Fruit fly (Drosophila melanogaster) whole organism, pupa: ENCODE data around the gene TyrR.
A peak's percentile ranks its signal among the peaks of the same experiment; 100 is the strongest.
"Not testable (repeated sequence)": the region's sequence is repeated elsewhere in the genome, so short reads cannot be mapped to it uniquely, and the experiment has no call there.

Experiments used
- CG10348 ChIP-seq: fragments of 200-800 bp; sonication (Bioruptor generic); IDR thresholded peaks from 2 replicates; pipeline ENCODE4 v1.3.6; 2022; ENCODE audit warnings: missing biosample characterization, missing genetic modification characterization
- CG12605 ChIP-seq: fragments of 200-800 bp; sonication (Bioruptor generic); IDR thresholded peaks from 2 replicates; pipeline ENCODE4 v1.3.6; 2022; ENCODE audit warnings: missing biosample characterization, missing genetic modification characterization
- CG13204 ChIP-seq: fragments of 200-800 bp; sonication (Bioruptor generic); optimal IDR thresholded peaks from 2 replicates; lab custom pipeline; 2018; ENCODE audit warnings: missing biosample characterization, mild to moderate bottlenecking, missing genetic modification characterization, moderate library complexity
- CG14655 ChIP-seq: fragments of 200-800 bp; sonication (Bioruptor generic); optimal IDR thresholded peaks from 3 replicates; lab custom pipeline; 2017; ENCODE audit warnings: mild to moderate bottlenecking, missing biosample characterization, missing genetic modification reagents, missing genetic modification characterization
- CG15710 ChIP-seq: fragments of 200-800 bp; sonication (Bioruptor generic); optimal IDR thresholded peaks from 2 replicates; lab custom pipeline; 2018; ENCODE audit warnings: missing biosample characterization, mild to moderate bottlenecking, missing genetic modification characterization, moderate library complexity
- CG17806 ChIP-seq: fragments of 200-800 bp; sonication (Bioruptor generic); optimal IDR thresholded peaks from 2 replicates; lab custom pipeline; 2018; ENCODE audit warnings: missing biosample characterization, mild to moderate bottlenecking, missing genetic modification characterization, moderate library complexity
- CG32121 ChIP-seq: fragments of 200-800 bp; sonication (Bioruptor generic); IDR thresholded peaks from 2 replicates; pipeline ENCODE4 v1.3.6; 2022; ENCODE audit warnings: missing biosample characterization, missing genetic modification characterization
- CG34367 ChIP-seq: fragments of 200-800 bp; sonication (Bioruptor generic); optimal IDR thresholded peaks from 2 replicates; lab custom pipeline; 2018; ENCODE audit warnings: missing biosample characterization, mild to moderate bottlenecking, missing genetic modification characterization
- CG4496 ChIP-seq: fragments of 200-800 bp; sonication (Bioruptor generic); IDR thresholded peaks from 3 replicates; pipeline ENCODE4 v1.3.6; 2022; ENCODE audit warnings: missing biosample characterization, missing genetic modification characterization
- CG8159 ChIP-seq: fragments of 200-800 bp; sonication (Bioruptor generic); optimal IDR thresholded peaks from 3 replicates; lab custom pipeline; 2018; ENCODE audit warnings: missing biosample characterization, mild to moderate bottlenecking, missing genetic modification characterization, moderate library complexity
- CG8301 ChIP-seq: fragments of 200-800 bp; sonication (Bioruptor generic); optimal IDR thresholded peaks from 2 replicates; lab custom pipeline; 2018; ENCODE audit warnings: missing biosample characterization, mild to moderate bottlenecking, missing genetic modification characterization
- CG9948 ChIP-seq: fragments of 200-800 bp; sonication (Bioruptor generic); optimal IDR thresholded peaks from 2 replicates; lab custom pipeline; 2018; ENCODE audit warnings: missing biosample characterization, mild to moderate bottlenecking, missing genetic modification characterization, moderate library complexity
- D1 ChIP-seq: fragments of 200-800 bp; sonication (Bioruptor generic); optimal IDR thresholded peaks from 2 replicates; lab custom pipeline; 2018; ENCODE audit warnings: missing biosample characterization, mild to moderate bottlenecking, missing genetic modification characterization, moderate library complexity
- EcR ChIP-seq: fragments of 200-800 bp; sonication (Bioruptor generic); optimal IDR thresholded peaks from 3 replicates; lab custom pipeline; 2019; ENCODE audit warnings: missing biosample characterization, missing genetic modification characterization, mild to moderate bottlenecking, moderate library complexity, missing genetic modification reagents
- Ets98B ChIP-seq: fragments of 200-800 bp; sonication (Bioruptor generic); IDR thresholded peaks from 2 replicates; pipeline ENCODE4 v1.3.6; 2022; ENCODE audit warnings: missing biosample characterization, missing genetic modification characterization
- Pif1A ChIP-seq: fragments of 200-800 bp; sonication (Bioruptor generic); optimal IDR thresholded peaks from 3 replicates; lab custom pipeline; 2016; ENCODE audit warnings: missing biosample characterization, missing genetic modification characterization
- Pif1B ChIP-seq: fragments of 200-800 bp; sonication (Bioruptor generic); optimal IDR thresholded peaks from 3 replicates; lab custom pipeline; 2016; ENCODE audit warnings: missing biosample characterization, missing genetic modification characterization
- Snoo ChIP-seq: fragments of 200-800 bp; sonication (Bioruptor generic); optimal IDR thresholded peaks from 3 replicates; lab custom pipeline; 2017; ENCODE audit warnings: missing biosample characterization, mild to moderate bottlenecking, missing genetic modification characterization, inconsistent platforms
- fd96Ca ChIP-seq: fragments of 200-800 bp; sonication (Bioruptor generic); IDR thresholded peaks from 3 replicates; pipeline ENCODE4 v1.3.6; 2022; ENCODE audit warnings: missing biosample characterization, missing genetic modification characterization
- gl ChIP-seq: fragments of 200-800 bp; sonication (Bioruptor generic); optimal IDR thresholded peaks from 2 replicates; lab custom pipeline; 2018; ENCODE audit warnings: missing biosample characterization, mild to moderate bottlenecking, missing genetic modification characterization
- rn ChIP-seq: fragments of 200-800 bp; sonication (Bioruptor generic); IDR thresholded peaks from 2 replicates; pipeline ENCODE4 v1.3.6; 2022; ENCODE audit warnings: missing biosample characterization, missing genetic modification characterization

The TyrR gene

dm6 chr3R:17763088-17763487 is at the start of gene TyrR:
Gene TyrR, minus strand, starts transcription at chr3R:17763188.
- TF ChIP-seq fd96Ca; Pif1A (GFP tag; lab: Kevin White, UChicago); CG8159 (tag; lab: Kevin White, UChicago): not testable (repeated sequence)

dm6 chr3R:17812477-17812876 is 49.5 kb upstream of the TyrR start:
- TF ChIP-seq rn (GFP tag; lab: Robert Waterston, UW) = no peak
- no peak for TF ChIP-seq EcR (GFP tag; lab: Kevin White, UChicago)
- no peak for TF ChIP-seq D1 (tag; lab: Kevin White, UChicago)
- no peak for TF ChIP-seq Pif1A (GFP tag; lab: Kevin White, UChicago)
- TF ChIP-seq CG8159 (tag; lab: Kevin White, UChicago) = no peak
- no peak for TF ChIP-seq CG34367 (tag; lab: Kevin White, UChicago)
- TF ChIP-seq CG12605 (GFP tag; lab: Robert Waterston, UW) = no peak
- no peak for TF ChIP-seq CG17806 (tag; lab: Kevin White, UChicago)
- TF ChIP-seq CG14655 (GFP tag; lab: Kevin White, UChicago) = no peak
- TF ChIP-seq Ets98B (GFP tag; lab: Robert Waterston, UW) = no peak
- TF ChIP-seq CG32121 (GFP tag; lab: Robert Waterston, UW) = no peak
- no peak for TF ChIP-seq Snoo (tag; lab: Kevin White, UChicago)
- TF ChIP-seq CG10348 (GFP tag; lab: Robert Waterston, UW) = no peak
- TF ChIP-seq gl (tag; lab: Kevin White, UChicago) = no peak
- TF ChIP-seq CG13204 (GFP tag; lab: Kevin White, UChicago) = no peak
- no peak for TF ChIP-seq Pif1B (GFP tag; lab: Kevin White, UChicago)
- no peak for TF ChIP-seq fd96Ca
- no peak for TF ChIP-seq CG9948 (tag; lab: Kevin White, UChicago)

dm6 chr3R:17811707-17812099 is 48.7 kb upstream of the TyrR start:
- TF ChIP-seq CG8159 (tag; lab: Kevin White, UChicago) (no peak), gl (tag; lab: Kevin White, UChicago) (no peak), CG9948 (tag; lab: Kevin White, UChicago) (no peak), CG10348 (GFP tag; lab: Robert Waterston, UW) (no peak), Ets98B (GFP tag; lab: Robert Waterston, UW) (no peak), CG15710 (tag; lab: Kevin White, UChicago) (no peak), Pif1B (GFP tag; lab: Kevin White, UChicago) (no peak), CG4496 (GFP tag; lab: Robert Waterston, UW) (no peak), Snoo (tag; lab: Kevin White, UChicago) (no peak), D1 (tag; lab: Kevin White, UChicago) (no peak), CG17806 (tag; lab: Kevin White, UChicago) (no peak), rn (GFP tag; lab: Robert Waterston, UW) (no peak)

- TF ChIP-seq fd96Ca (no peak; the same call in 2 of the 3 replicates), CG8159 (tag; lab: Kevin White, UChicago) (peak; percentile 73), D1 (tag; lab: Kevin White, UChicago) (no peak), CG10348 (GFP tag; lab: Robert Waterston, UW) (no peak), CG12605 (GFP tag; lab: Robert Waterston, UW) (peak; percentile 62; the same call in 1 of the 2 replicates), CG4496 (GFP tag; lab: Robert Waterston, UW) (peak; percentile 72; the same call in 2 of the 3 replicates), Ets98B (GFP tag; lab: Robert Waterston, UW) (peak; percentile 36; the same call in 1 of the 2 replicates), rn (GFP tag; lab: Robert Waterston, UW) (no peak), Snoo (tag; lab: Kevin White, UChicago) (peak; percentile 38), Pif1A (GFP tag; lab: Kevin White, UChicago) (no peak), CG15710 (tag; lab: Kevin White, UChicago) (peak; percentile 69), CG13204 (GFP tag; lab: Kevin White, UChicago) (no peak), EcR (GFP tag; lab: Kevin White, UChicago) (no peak), CG34367 (tag; lab: Kevin White, UChicago) (peak; percentile 28), CG17806 (tag; lab: Kevin White, UChicago) (peak; percentile 85), gl (tag; lab: Kevin White, UChicago) (no peak), CG8301 (tag; lab: Kevin White, UChicago) (peak; percentile 54), CG32121 (GFP tag; lab: Robert Waterston, UW) (peak; percentile 59), CG9948 (tag; lab: Kevin White, UChicago) (peak; percentile 59), Pif1B (GFP tag; lab: Kevin White, UChicago) (no peak), CG14655 (GFP tag; lab: Kevin White, UChicago) (no peak)
Observed at dm6 chr3R:17810951-17811706, 48.1 kb upstream of the TyrR start, which contains the start of the genes Alg1 and tinc. Gene Alg1, minus strand, starts transcription at chr3R:17811134. Gene tinc, plus strand, starts transcription at chr3R:17811541.

- TF ChIP-seq Snoo (tag; lab: Kevin White, UChicago) (no peak), CG10348 (GFP tag; lab: Robert Waterston, UW) (no peak), EcR (GFP tag; lab: Kevin White, UChicago) (no peak)
Observed at dm6 chr3R:17809014-17809413, 46.0 kb upstream of the TyrR start, which contains the start of gene Odj. Gene Odj, minus strand, starts transcription at chr3R:17809222.
